Fruit fly (Drosophila melanogaster): ENCODE results near the gene CG32718.

The CG32718 gene

DNA sequence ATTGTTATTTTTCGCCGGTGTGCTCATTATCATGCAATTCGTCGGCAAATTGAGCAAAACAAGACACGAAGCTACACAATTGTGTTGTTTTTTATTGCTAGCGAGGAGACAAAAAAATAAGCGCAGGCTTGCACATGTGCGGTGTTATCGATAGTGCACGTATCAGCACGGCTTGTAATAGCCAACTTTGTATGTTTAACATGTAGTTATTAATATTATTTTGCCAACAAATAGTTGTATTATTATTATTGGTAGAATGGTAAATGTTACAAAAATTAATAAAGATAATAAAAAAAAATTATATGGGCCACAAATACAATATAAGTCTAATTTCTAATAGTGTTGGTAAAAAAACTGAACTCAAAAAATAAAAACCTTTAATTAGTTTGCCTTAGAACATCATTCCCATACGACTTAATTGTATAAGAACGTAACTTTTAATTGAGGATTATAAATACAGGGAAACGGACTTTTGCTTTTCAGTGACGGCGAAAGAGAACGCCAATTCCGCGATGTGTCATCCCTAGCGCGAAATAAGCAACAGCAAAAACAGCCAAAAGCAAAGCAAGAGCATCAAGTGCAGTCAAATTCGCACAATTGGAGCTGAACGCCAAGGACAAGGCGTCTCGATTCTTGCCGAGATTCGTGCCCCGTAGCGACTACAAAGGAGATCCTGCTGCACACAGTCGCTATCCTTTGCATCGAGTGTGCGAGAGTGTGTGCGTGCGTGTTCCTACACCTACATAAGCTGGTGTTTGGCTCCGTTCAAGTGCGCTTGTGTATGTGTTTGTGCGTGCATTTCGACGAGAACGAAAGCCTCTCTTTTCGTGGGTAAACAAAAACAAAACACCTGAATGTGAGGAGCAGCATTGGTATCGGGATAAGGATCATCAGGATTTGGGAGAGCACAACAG lies 49.5 kb upstream of the CG32718 start, which contains the start of the genes NELF-B and CG12155 (continued):
- TF ChIP-seq wek (GFP tag; optimal IDR thresholded peaks at IDR 0.05) (no peak), jing (GFP tag; optimal IDR thresholded peaks at IDR 0.05) (no peak), CG4360 (GFP tag; IDR thresholded peaks at IDR 0.05) (no peak), CG12659 (GFP tag; optimal IDR thresholded peaks at IDR 0.05) (peak; percentile 77), CG6272 (GFP tag; IDR thresholded peaks at IDR 0.05) (no peak; the same call in 1 of the 2 replicates), CG2199 (GFP tag; IDR thresholded peaks at IDR 0.05) (no peak), aop (GFP tag; IDR thresholded peaks at IDR 0.05) (no peak), CG11695 (GFP tag; IDR thresholded peaks at IDR 0.05) (no peak), schlank (tag; optimal IDR thresholded peaks at IDR 0.05) (no peak), sc (optimal IDR thresholded peaks at IDR 0.05) (no peak), sc (GFP tag; optimal IDR thresholded peaks at IDR 0.05) (no peak), Dp (GFP tag; optimal IDR thresholded peaks at IDR 0.05) (peak; percentile 11), HmgZ (tag; optimal IDR thresholded peaks at IDR 0.05) (no peak), CG6254 (GFP tag; optimal IDR thresholded peaks at IDR 0.05) (no peak), ssp (GFP tag; IDR thresholded peaks at IDR 0.05) (no peak), CG18619 (GFP tag; optimal IDR thresholded peaks at IDR 0.05) (peak; percentile 63), Hsf (GFP tag; optimal IDR thresholded peaks at IDR 0.05) (peak; percentile 30), sisA (GFP tag; IDR thresholded peaks at IDR 0.05) (peak; percentile 10; the same call in 1 of the 2 replicates), CG10959 (GFP tag; IDR thresholded peaks at IDR 0.05) (no peak), CG17802 (tag; optimal IDR thresholded peaks at IDR 0.05) (peak; percentile 9), CG6765 (GFP tag; optimal IDR thresholded peaks at IDR 0.05) (no peak), sr (GFP tag; IDR thresholded peaks at IDR 0.05) (no peak), bbx (GFP tag; IDR thresholded peaks at IDR 0.05; ENCODE audit: partially characterized antibody) (peak; percentile 44; the same call in 1 of the 2 replicates), D (optimal IDR thresholded peaks at IDR 0.05) (no peak), D (GFP tag; optimal IDR thresholded peaks at IDR 0.05) (peak; percentile 42), MESR4 (GFP tag; optimal IDR thresholded peaks at IDR 0.05) (peak; percentile 75), HHEX (GFP tag; optimal IDR thresholded peaks at IDR 0.05) (no peak), insv (GFP tag; optimal IDR thresholded peaks at IDR 0.05) (peak in 1 of 2 experiments; percentile 1), Fer3 (tag; optimal IDR thresholded peaks at IDR 0.05) (peak; percentile 4), Hr3 (GFP tag; optimal IDR thresholded peaks at IDR 0.05) (peak; percentile 71), otp (GFP tag; IDR thresholded peaks at IDR 0.05) (no peak), CG6813 (GFP tag; optimal IDR thresholded peaks at IDR 0.05) (no peak), Blimp-1 (GFP tag; optimal IDR thresholded peaks at IDR 0.05) (no peak), vvl (GFP tag; IDR thresholded peaks at IDR 0.05) (peak; percentile 36; the same call in 1 of the 2 replicates), NfI (GFP tag; optimal IDR thresholded peaks at IDR 0.05) (peak; percentile 11), CHES-1-like (GFP tag; optimal IDR thresholded peaks at IDR 0.05) (no peak), CG14860 (GFP tag; IDR thresholded peaks at IDR 0.05; ENCODE audit: partially characterized antibody) (peak; percentile 26; the same call in 1 of the 3 replicates), usp (GFP tag; optimal IDR thresholded peaks at IDR 0.05) (no peak), Kr (GFP tag; optimal IDR thresholded peaks at IDR 0.05) (no peak), CG31224 (GFP tag; IDR thresholded peaks at IDR 0.05) (no peak), CG15696 (tag; optimal IDR thresholded peaks at IDR 0.05) (peak; percentile 34), CG8924 (tag; optimal IDR thresholded peaks at IDR 0.05) (peak; percentile 63), CG3838 (GFP tag; optimal IDR thresholded peaks at IDR 0.05) (no peak), CG30431 (GFP tag; optimal IDR thresholded peaks at IDR 0.05) (no peak), CG17186 (GFP tag; optimal IDR thresholded peaks at IDR 0.05) (peak; percentile 43), CkIIα-i1 (GFP tag; IDR thresholded peaks at IDR 0.05) (no peak), row (GFP tag; IDR thresholded peaks at IDR 0.05) (peak; percentile 83), Hr78 (GFP tag; optimal IDR thresholded peaks at IDR 0.05) (no peak), pho (GFP tag; optimal IDR thresholded peaks at IDR 0.05) (peak; percentile 46)

Data from whole organism, embryonic.